Fruit fly (Drosophila melanogaster): ENCODE results near the gene CG13950.
A peak's percentile ranks its signal among the peaks of the same experiment; 100 is the strongest.

Gene CG13950

DNA sequence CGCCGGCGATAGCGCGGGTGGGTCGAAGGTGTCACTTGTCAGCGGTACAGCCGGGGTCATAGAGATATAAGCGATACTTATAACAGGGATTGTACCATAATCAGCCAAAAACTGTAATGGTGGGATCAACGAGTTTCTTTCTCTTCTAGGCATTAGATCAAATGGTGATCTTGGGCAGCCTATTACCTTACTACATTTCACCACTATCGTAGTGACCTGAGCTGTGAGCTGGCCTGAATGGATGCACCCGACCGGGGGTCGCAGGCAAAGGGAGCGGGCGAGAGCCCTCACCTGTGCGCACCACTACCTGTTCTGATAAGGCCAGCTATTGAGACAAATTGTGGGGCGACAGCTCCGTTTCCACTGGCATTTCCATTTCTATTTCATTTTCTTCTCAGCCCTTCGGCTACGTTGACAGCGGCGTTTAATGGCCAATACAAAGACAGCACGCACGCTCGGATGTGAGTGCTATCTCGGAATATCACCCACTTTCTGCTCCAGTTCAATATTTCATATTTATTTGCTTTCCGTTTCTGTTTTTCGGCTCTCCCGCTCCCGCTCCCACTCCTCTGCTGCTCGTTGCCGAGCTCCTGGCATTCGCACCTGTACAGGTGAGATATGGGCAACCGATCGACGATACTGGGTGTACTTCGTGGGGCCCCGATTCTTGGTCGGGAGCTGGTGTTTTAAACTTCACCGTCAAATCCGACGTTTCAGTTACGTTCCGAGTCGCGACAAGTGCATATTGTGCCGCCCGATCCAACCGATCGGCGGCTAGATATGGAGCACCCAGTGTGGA is 3.1 kb upstream of the CG13950 start (continued):
- TF ChIP-seq ase (GFP tag; IDR thresholded peaks at IDR 0.05) (peak; percentile 79), gcm (GFP tag; optimal IDR thresholded peaks at IDR 0.05) (peak; percentile 78), CG10147 (GFP tag; optimal IDR thresholded peaks at IDR 0.05) (peak; percentile 29), D19A (tag; optimal IDR thresholded peaks at IDR 0.05) (peak; percentile 68), Elba2 (GFP tag; optimal IDR thresholded peaks at IDR 0.05) (no peak), Hmr (GFP tag; optimal IDR thresholded peaks at IDR 0.05) (peak; percentile 58), crol (GFP tag; IDR thresholded peaks at IDR 0.05) (peak; percentile 86), CG12236 (GFP tag; optimal IDR thresholded peaks at IDR 0.05) (peak; percentile 12), Xbp1 (GFP tag; optimal IDR thresholded peaks at IDR 0.05) (peak; percentile 71), Oaz (GFP tag; IDR thresholded peaks at IDR 0.05) (no peak), inv (GFP tag; IDR thresholded peaks at IDR 0.05; ENCODE audit: partially characterized antibody) (no peak), CG31224 (GFP tag; IDR thresholded peaks at IDR 0.05) (peak; percentile 67), CG6813 (GFP tag; optimal IDR thresholded peaks at IDR 0.05) (peak; percentile 66), CG6272 (GFP tag; IDR thresholded peaks at IDR 0.05) (peak; percentile 78), Fer1 (GFP tag; optimal IDR thresholded peaks at IDR 0.05) (peak; percentile 6), CG12391 (tag; optimal IDR thresholded peaks at IDR 0.05) (peak; percentile 77), CG1602 (GFP tag; optimal IDR thresholded peaks at IDR 0.05) (peak; percentile 62), Optix (GFP tag; IDR thresholded peaks at IDR 0.05) (peak; percentile 87), CG17328 (GFP tag; IDR thresholded peaks at IDR 0.05) (peak; percentile 88), tx (GFP tag; optimal IDR thresholded peaks at IDR 0.05) (peak; percentile 46), CG16815 (GFP tag; optimal IDR thresholded peaks at IDR 0.05) (peak; percentile 65), E2f1 (GFP tag; IDR thresholded peaks at IDR 0.05) (peak; percentile 82), Atf-2 (GFP tag; optimal IDR thresholded peaks at IDR 0.05) (peak; percentile 41), CG17385 (GFP tag; optimal IDR thresholded peaks at IDR 0.05) (peak; percentile 67), Lim3 (GFP tag; IDR thresholded peaks at IDR 0.05) (peak; percentile 36; the same call in 1 of the 2 replicates), exex (tag; optimal IDR thresholded peaks at IDR 0.05) (peak; percentile 46), CG18262 (tag; optimal IDR thresholded peaks at IDR 0.05) (peak; percentile 83), disco-r (GFP tag; optimal IDR thresholded peaks at IDR 0.05) (peak; percentile 5), Asciz (GFP tag; optimal IDR thresholded peaks at IDR 0.05) (peak; percentile 80), CG8359 (GFP tag; optimal IDR thresholded peaks at IDR 0.05; ENCODE audit: borderline replicate concordance) (no peak), crp (GFP tag; optimal IDR thresholded peaks at IDR 0.05) (peak in 1 of 2 experiments; percentile 23), CG30403 (GFP tag; optimal IDR thresholded peaks at IDR 0.05) (peak; percentile 72), nau (GFP tag; optimal IDR thresholded peaks at IDR 0.05) (peak; percentile 73), luna (GFP tag; optimal IDR thresholded peaks at IDR 0.05) (no peak), Opbp (GFP tag; IDR thresholded peaks at IDR 0.05; ENCODE audit: partially characterized antibody) (no peak), ftz-f1 (GFP tag; optimal IDR thresholded peaks at IDR 0.05) (no peak), CG17612 (GFP tag; IDR thresholded peaks at IDR 0.05) (0 out of 2 replicates have a peak, but pooled peaks have one; percentile 11), pan (optimal IDR thresholded peaks at IDR 0.05) (no peak), pan (GFP tag; optimal IDR thresholded peaks at IDR 0.05 in 1 of 2, IDR thresholded peaks at IDR 0.05 in 1 of 2) (peak in 1 of 2 experiments; percentile 84), Nf-YB (GFP tag; optimal IDR thresholded peaks at IDR 0.05) (peak; percentile 56), maf-S (GFP tag; optimal IDR thresholded peaks at IDR 0.05) (peak; percentile 21), CG6654 (GFP tag; optimal IDR thresholded peaks at IDR 0.05) (peak; percentile 53), CG10959 (GFP tag; IDR thresholded peaks at IDR 0.05) (peak; percentile 71), Dp (GFP tag; optimal IDR thresholded peaks at IDR 0.05) (no peak), CG18764 (GFP tag; optimal IDR thresholded peaks at IDR 0.05) (peak; percentile 40), HmgZ (tag; optimal IDR thresholded peaks at IDR 0.05) (no peak), tll (GFP tag; optimal IDR thresholded peaks at IDR 0.05) (no peak), caup (GFP tag; optimal IDR thresholded peaks at IDR 0.05; ENCODE audit: severe bottlenecking) (peak; percentile 34)

All from whole organism, embryonic.